Worm (Caenorhabditis elegans): ENCODE data around the gene cav-1.

DNA sequence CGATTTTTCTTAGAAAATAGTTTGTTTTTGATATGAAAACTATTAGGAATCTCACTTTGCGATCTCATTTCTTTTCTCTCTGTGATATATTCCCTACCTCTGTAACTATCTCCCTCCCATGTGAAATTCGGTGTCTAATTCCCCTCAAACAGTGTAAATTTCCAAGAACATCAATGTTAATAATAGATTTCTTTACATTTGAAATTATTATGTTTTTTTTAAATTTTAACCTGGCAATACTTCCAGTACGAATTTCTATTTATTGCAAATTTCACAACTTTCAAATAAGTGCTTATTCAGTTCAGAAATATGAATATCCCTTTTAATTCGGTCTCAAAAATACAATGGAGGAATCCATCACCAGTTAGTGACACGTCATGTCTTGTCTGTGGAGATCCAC, 43.9 kb upstream of the cav-1 start, which contains the start of gene nhr-100:
- TF ChIP-seq pqm-1 (tag; optimal IDR thresholded peaks at IDR 0.05), result no peak
- TF ChIP-seq ama-1 (optimal IDR thresholded peaks at IDR 0.05), result no peak
- no peak for TF ChIP-seq snpc-4 (tag; optimal IDR thresholded peaks at IDR 0.05)
- TF ChIP-seq unc-62 (GFP tag; optimal IDR thresholded peaks at IDR 0.05), result no peak
- no peak for TF ChIP-seq nhr-237 (tag; optimal IDR thresholded peaks at IDR 0.05)
- no peak for TF ChIP-seq nhr-28 (tag; optimal IDR thresholded peaks at IDR 0.05)
- TF ChIP-seq egl-27 (tag; optimal IDR thresholded peaks at IDR 0.05), result no peak
- TF ChIP-seq nhr-77 (tag; optimal IDR thresholded peaks at IDR 0.05), result no peak
- no peak for TF ChIP-seq pha-4 (tag; optimal IDR thresholded peaks at IDR 0.05)

All from whole organism, L3 larva.